Fruit fly (Drosophila melanogaster) whole organism, embryonic: ENCODE results near the gene unc-119.

Experiments
- ATbp ChIP-seq: fragments of 200-800 bp; sonication (Bioruptor generic); optimal IDR thresholded peaks from 2 replicates; lab custom pipeline; 2017; ENCODE audit warnings: missing biosample characterization, mild to moderate bottlenecking, missing genetic modification characterization, missing genetic modification reagents
- CG12299 ChIP-seq: fragments of 200-800 bp; sonication (Bioruptor generic); optimal IDR thresholded peaks from 2 replicates; lab custom pipeline; 2018; ENCODE audit warnings: missing biosample characterization, mild to moderate bottlenecking, missing genetic modification characterization
- CG13624 ChIP-seq: fragments of 200-800 bp; sonication (Bioruptor generic); optimal IDR thresholded peaks from 2 replicates; lab custom pipeline; 2016; ENCODE audit warnings: missing biosample characterization, missing genetic modification characterization
- CG14860 ChIP-seq: fragments of 200-800 bp; sonication (Bioruptor generic); IDR thresholded peaks from 3 replicates; pipeline ENCODE4 v1.3.6; 2022; ENCODE audit warnings: missing biosample characterization, missing genetic modification characterization; ENCODE audit not compliant: partially characterized antibody
- CG1647 ChIP-seq: fragments of 200-800 bp; sonication (Bioruptor generic); optimal IDR thresholded peaks from 3 replicates; lab custom pipeline; 2016; ENCODE audit warnings: missing biosample characterization, missing genetic modification characterization
- CG16779 ChIP-seq: fragments of 200-800 bp; sonication (Bioruptor generic); IDR thresholded peaks from 2 replicates; pipeline ENCODE4 v1.3.6; 2022; ENCODE audit warnings: missing biosample characterization, missing genetic modification characterization
- CG16815 ChIP-seq: fragments of 200-800 bp; sonication (Bioruptor generic); optimal IDR thresholded peaks from 3 replicates; lab custom pipeline; 2017; ENCODE audit warnings: missing biosample characterization, mild to moderate bottlenecking, missing genetic modification characterization
- CG17802 ChIP-seq: fragments of 200-800 bp; sonication (Bioruptor generic); optimal IDR thresholded peaks from 2 replicates; lab custom pipeline; 2018; ENCODE audit warnings: missing biosample characterization, mild to moderate bottlenecking, missing genetic modification characterization, moderate library complexity
- CG18476 ChIP-seq: fragments of 200-800 bp; sonication (Bioruptor generic); optimal IDR thresholded peaks from 2 replicates; lab custom pipeline; 2016; ENCODE audit warnings: missing biosample characterization, mild to moderate bottlenecking, missing genetic modification characterization
- CG33213 ChIP-seq: fragments of 200-800 bp; sonication (Bioruptor generic); optimal IDR thresholded peaks from 3 replicates; lab custom pipeline; 2016; ENCODE audit warnings: missing biosample characterization, missing genetic modification characterization
- CG34376 ChIP-seq: fragments of 200-800 bp; sonication (Bioruptor generic); optimal IDR thresholded peaks from 2 replicates; lab custom pipeline; 2018; ENCODE audit warnings: missing biosample characterization, mild to moderate bottlenecking, missing genetic modification characterization
- CG34422 ChIP-seq: fragments of 200-800 bp; sonication (Bioruptor generic); IDR thresholded peaks from 3 replicates; pipeline ENCODE4 v1.3.6; 2022; ENCODE audit warnings: missing biosample characterization, missing genetic modification characterization
- CG4360 ChIP-seq: fragments of 200-800 bp; sonication (Bioruptor generic); IDR thresholded peaks from 2 replicates; pipeline ENCODE4 v1.3.6; 2022; ENCODE audit warnings: missing biosample characterization, missing genetic modification characterization
- CG6689 ChIP-seq: fragments of 200-800 bp; sonication (Bioruptor generic); IDR thresholded peaks from 2 replicates; pipeline ENCODE4 v1.3.6; 2022; ENCODE audit warnings: missing biosample characterization, missing genetic modification characterization
- CG7357 ChIP-seq: fragments of 200-800 bp; sonication (Bioruptor generic); IDR thresholded peaks from 3 replicates; pipeline ENCODE4 v1.3.6; 2022; ENCODE audit warnings: missing biosample characterization, missing genetic modification characterization
- CG9727 ChIP-seq: fragments of 200-800 bp; sonication (Bioruptor generic); optimal IDR thresholded peaks from 3 replicates; lab custom pipeline; 2017; ENCODE audit warnings: missing biosample characterization, mild to moderate bottlenecking, missing genetic modification characterization
- CG9876 ChIP-seq: fragments of 200-800 bp; sonication (Bioruptor generic); optimal IDR thresholded peaks from 2 replicates; lab custom pipeline; 2016; ENCODE audit warnings: missing biosample characterization, missing genetic modification characterization
- Dbx ChIP-seq: fragments of 200-800 bp; sonication (Bioruptor generic); IDR thresholded peaks from 3 replicates; pipeline ENCODE4 v1.3.6; 2022; ENCODE audit warnings: missing biosample characterization, missing genetic modification characterization
- Eip74EF ChIP-seq, 2 experiments: fragments of 200-800 bp in 1 of 2; fragments of >200 bp in 1 of 2; sonication (Bioruptor generic) in 1 of 2; optimal IDR thresholded peaks; 2 replicates each; lab custom pipeline; 2017 to 2019; ENCODE audit warnings: missing biosample characterization in 2 of 2, missing genetic modification characterization in 2 of 2, mild to moderate bottlenecking in 1 of 2, moderate library complexity in 1 of 2
- Fer1 ChIP-seq: fragments of 200-800 bp; sonication (Bioruptor generic); optimal IDR thresholded peaks from 2 replicates; lab custom pipeline; 2017; ENCODE audit warnings: missing biosample characterization, mild to moderate bottlenecking, missing genetic modification characterization
- Fer2 ChIP-seq: fragments of 200-800 bp; sonication (Bioruptor generic); optimal IDR thresholded peaks from 2 replicates; lab custom pipeline; 2018; ENCODE audit warnings: missing biosample characterization, mild to moderate bottlenecking, missing genetic modification characterization, moderate library complexity
- H15 ChIP-seq: fragments of 200-800 bp; sonication (Bioruptor generic); IDR thresholded peaks from 3 replicates; pipeline ENCODE4 v1.3.6; 2022; ENCODE audit warnings: missing biosample characterization, missing genetic modification characterization
- H2.0 ChIP-seq: fragments of 200-800 bp; sonication (Bioruptor generic); IDR thresholded peaks from 2 replicates; pipeline ENCODE4 v1.3.6; 2022; ENCODE audit warnings: missing biosample characterization, missing genetic modification characterization
- Hey ChIP-seq: fragments of 200-800 bp; sonication (Bioruptor generic); optimal IDR thresholded peaks from 3 replicates; lab custom pipeline; 2018; ENCODE audit warnings: missing biosample characterization, mild to moderate bottlenecking, missing genetic modification characterization
- NFAT ChIP-seq: fragments of 200-800 bp; sonication (Bioruptor generic); IDR thresholded peaks from 2 replicates; pipeline ENCODE4 v1.3.6; 2022; ENCODE audit warnings: missing biosample characterization, missing genetic modification characterization
- Scr ChIP-seq: fragments of 200-800 bp; sonication (Bioruptor generic); IDR thresholded peaks from 2 replicates; pipeline ENCODE4 v1.3.6; 2022; ENCODE audit warnings: missing biosample characterization, missing genetic modification characterization; ENCODE audit not compliant: partially characterized antibody
- Stat92E ChIP-seq, 3 experiments: fragments of >200 bp in 2 of 3; fragments of 200-800 bp in 1 of 3; sonication (Bioruptor generic) in 1 of 3; optimal IDR thresholded peaks; 2 replicates each; lab custom pipeline; 2017 to 2019; ENCODE audit warnings: missing biosample characterization in 3 of 3, missing genetic modification characterization in 3 of 3, mild to moderate bottlenecking in 1 of 3, moderate library complexity in 1 of 3
- ap ChIP-seq: fragments of 200-800 bp; sonication (Bioruptor generic); IDR thresholded peaks from 2 replicates; pipeline ENCODE4 v1.3.6; 2022; ENCODE audit warnings: missing biosample characterization, missing genetic modification characterization
- bab2 ChIP-seq: fragments of 200-800 bp; sonication (Bioruptor generic); optimal IDR thresholded peaks from 2 replicates; lab custom pipeline; 2016; ENCODE audit warnings: missing biosample characterization, missing genetic modification characterization
- ci ChIP-seq: fragments of 200-800 bp; sonication (Bioruptor generic); IDR thresholded peaks from 3 replicates; pipeline ENCODE4 v1.3.6; 2022; ENCODE audit warnings: missing biosample characterization, missing genetic modification characterization
- emc ChIP-seq: fragments of 200-800 bp; sonication (Bioruptor generic); optimal IDR thresholded peaks from 2 replicates; lab custom pipeline; 2016; ENCODE audit warnings: missing biosample characterization, missing genetic modification characterization
- ewg ChIP-seq: fragments of 200-800 bp; sonication (Bioruptor generic); optimal IDR thresholded peaks from 3 replicates; lab custom pipeline; 2017; ENCODE audit warnings: mild to moderate bottlenecking, missing biosample characterization, missing genetic modification reagents, missing genetic modification characterization
- gsb ChIP-seq: fragments of 200-800 bp; sonication (Bioruptor generic); IDR thresholded peaks from 2 replicates; pipeline ENCODE4 v1.3.6; 2022; ENCODE audit warnings: missing biosample characterization, missing genetic modification characterization
- ind ChIP-seq: fragments of 200-800 bp; sonication (Bioruptor generic); optimal IDR thresholded peaks from 3 replicates; lab custom pipeline; 2016; ENCODE audit warnings: missing biosample characterization, missing genetic modification characterization
- inv ChIP-seq: fragments of 200-800 bp; sonication (Bioruptor generic); IDR thresholded peaks from 2 replicates; pipeline ENCODE4 v1.3.6; 2022; ENCODE audit warnings: missing biosample characterization, missing genetic modification characterization; ENCODE audit not compliant: partially characterized antibody
- jumu ChIP-seq: fragments of 200-800 bp; sonication (Bioruptor generic); optimal IDR thresholded peaks from 3 replicates; lab custom pipeline; 2016; ENCODE audit warnings: missing biosample characterization, missing genetic modification characterization
- lbe ChIP-seq: fragments of 200-800 bp; sonication (Bioruptor generic); optimal IDR thresholded peaks from 2 replicates; lab custom pipeline; 2016; ENCODE audit warnings: missing biosample characterization, mild to moderate bottlenecking, missing genetic modification characterization
- lov ChIP-seq, 2 experiments: fragments of 200-800 bp in 1 of 2; fragments of >200 bp in 1 of 2; sonication (Bioruptor generic) in 1 of 2; IDR thresholded peaks in 1 of 2; optimal IDR thresholded peaks in 1 of 2; 2 replicates in 1 of 2; 3 replicates in 1 of 2; pipeline versions ENCODE4 v1.3.6 to Lab custom; 2017 to 2022; ENCODE audit warnings: missing biosample characterization in 1 of 2, missing genetic modification characterization in 1 of 2
- mirr ChIP-seq: fragments of 200-800 bp; sonication (Bioruptor generic); optimal IDR thresholded peaks from 3 replicates; lab custom pipeline; 2018; ENCODE audit warnings: missing biosample characterization, mild to moderate bottlenecking, missing genetic modification characterization
- p53 ChIP-seq: fragments of 200-800 bp; sonication (Bioruptor generic); optimal IDR thresholded peaks from 2 replicates; lab custom pipeline; 2016; ENCODE audit warnings: missing biosample characterization, missing genetic modification characterization
- pan ChIP-seq, 4 experiments: fragments of >200 bp in 3 of 4; fragments of 200-800 bp in 1 of 4; sonication (Bioruptor generic) in 1 of 4; optimal IDR thresholded peaks in 3 of 4; IDR thresholded peaks in 1 of 4; 2 replicates each; pipeline versions ENCODE4 v1.3.6 to Lab custom; 2017 to 2022; ENCODE audit warnings: missing biosample characterization in 2 of 4, missing genetic modification characterization in 2 of 4, mixed read lengths in 1 of 4
- sd ChIP-seq: fragments of 200-800 bp; sonication (Bioruptor generic); optimal IDR thresholded peaks from 3 replicates; lab custom pipeline; 2018; ENCODE audit warnings: missing biosample characterization, mild to moderate bottlenecking, missing genetic modification characterization, moderate library complexity
- so ChIP-seq: fragments of 200-800 bp; sonication (Bioruptor generic); IDR thresholded peaks from 3 replicates; pipeline ENCODE4 v1.3.6; 2022; ENCODE audit warnings: missing biosample characterization, missing genetic modification characterization
- tup ChIP-seq: fragments of 200-800 bp; sonication (Bioruptor generic); optimal IDR thresholded peaks from 2 replicates; lab custom pipeline; 2016; ENCODE audit warnings: missing biosample characterization, mild to moderate bottlenecking, missing genetic modification characterization, moderate library complexity
- usp ChIP-seq: fragments of >200 bp; optimal IDR thresholded peaks from 2 replicates; lab custom pipeline; 2017; ENCODE audit warnings: missing biosample characterization, missing genetic modification characterization
- vvl ChIP-seq: fragments of 200-800 bp; sonication (Bioruptor generic); IDR thresholded peaks from 2 replicates; pipeline ENCODE4 v1.3.6; 2022; ENCODE audit warnings: missing biosample characterization, missing genetic modification characterization
- zen ChIP-seq: fragments of 200-800 bp; sonication (Bioruptor generic); optimal IDR thresholded peaks from 3 replicates; lab custom pipeline; 2018; ENCODE audit warnings: missing biosample characterization, mild to moderate bottlenecking, missing genetic modification characterization, moderate library complexity

The unc-119 gene

DNA sequence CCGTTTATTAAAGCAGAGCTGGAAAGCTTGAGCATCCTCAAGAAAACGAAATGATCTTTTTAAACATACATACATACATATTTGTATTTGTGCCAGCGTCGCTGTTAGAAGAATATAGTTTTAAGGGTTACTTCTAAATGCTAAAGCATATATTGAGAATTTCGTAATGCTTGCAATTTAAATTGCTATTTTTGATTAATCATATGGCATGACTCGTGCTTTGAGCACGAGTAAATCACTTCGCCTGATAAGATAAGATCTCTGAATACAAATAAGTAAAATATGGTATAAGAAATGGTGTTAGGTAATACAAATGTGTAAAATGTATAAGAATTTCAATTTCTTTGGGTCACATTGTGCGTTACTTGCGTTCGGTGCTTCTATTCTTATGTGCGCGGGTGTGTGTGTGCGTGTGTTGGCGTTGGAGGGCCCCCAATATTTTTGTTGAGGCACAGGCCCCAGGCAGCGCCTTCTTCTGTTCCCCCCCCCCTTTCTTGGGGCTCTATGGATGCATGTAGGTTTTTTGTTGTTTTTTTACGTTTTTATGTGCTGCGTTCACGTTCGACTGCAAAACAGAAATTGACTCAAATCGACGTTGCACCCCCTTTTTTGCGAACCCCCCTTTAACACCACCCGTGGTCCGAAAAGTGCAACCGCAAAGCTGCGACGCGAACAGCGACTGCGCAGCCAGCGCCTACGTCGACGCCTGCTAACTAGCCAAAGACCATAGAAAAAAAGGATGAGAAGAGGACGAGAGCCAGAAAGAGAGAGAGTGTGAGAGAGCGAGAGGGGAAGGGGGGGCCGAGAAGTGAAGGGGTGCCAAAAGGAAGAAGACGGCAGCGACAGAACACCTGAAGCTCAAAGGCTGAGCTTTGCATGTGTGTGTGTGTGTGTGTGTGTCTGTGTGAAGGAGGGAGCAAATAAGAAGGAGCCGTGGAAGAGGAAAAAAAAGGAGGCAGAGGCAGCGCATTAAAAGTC is 10.5 kb upstream of the unc-119 start:
- TF ChIP-seq Fer1 (GFP tag; lab: Kevin White, UChicago) (peak; percentile 18), Hey (tag; lab: Kevin White, UChicago) (no peak), CG6689 (GFP tag; lab: Robert Waterston, UW) (0 out of 2 replicates have a peak, but pooled peaks have one; percentile 20), Fer2 (tag; lab: Kevin White, UChicago) (no peak), jumu (GFP tag; lab: Kevin White, UChicago) (no peak), mirr (GFP tag; lab: Kevin White, UChicago) (no peak), emc (GFP tag; lab: Kevin White, UChicago) (no peak), CG33213 (GFP tag; lab: Kevin White, UChicago) (no peak), CG13624 (GFP tag; lab: Kevin White, UChicago) (peak; percentile 18), Stat92E (GFP tag; optimal IDR thresholded peaks at IDR 0.05; lab: Kevin White, UChicago) (no peak), Dbx (GFP tag; lab: Robert Waterston, UW) (no peak), gsb (GFP tag; lab: Robert Waterston, UW) (no peak), CG34422 (GFP tag; lab: Robert Waterston, UW) (0 out of 3 replicates have a peak, but pooled peaks have one; percentile 43), H2.0 (GFP tag; lab: Robert Waterston, UW) (no peak), so (GFP tag; lab: Robert Waterston, UW) (no peak), p53 (GFP tag; lab: Kevin White, UChicago) (no peak), ap (GFP tag; lab: Robert Waterston, UW) (no peak), Scr (GFP tag; lab: Robert Waterston, UW) (no peak), sd (tag; lab: Kevin White, UChicago) (no peak), CG17802 (tag; lab: Kevin White, UChicago) (no peak), CG9727 (GFP tag; lab: Kevin White, UChicago) (peak; percentile 74), lbe (GFP tag; lab: Kevin White, UChicago) (no peak), ci (GFP tag; lab: Robert Waterston, UW) (peak; percentile 80), ind (GFP tag; lab: Kevin White, UChicago) (peak; percentile 28), CG16815 (peak; percentile 67), NFAT (0 out of 2 replicates have a peak, but pooled peaks have one; percentile 7), ATbp (peak; percentile 41), CG1647 (GFP tag; lab: Kevin White, UChicago) (no peak), inv (no peak), zen (tag; lab: Kevin White, UChicago) (no peak), pan (optimal IDR thresholded peaks at IDR 0.05; lab: Kevin White, UChicago) (no peak), pan (GFP tag; optimal IDR thresholded peaks at IDR 0.05 in 1 of 2, IDR thresholded peaks at IDR 0.05 in 1 of 2) (peak in 1 of 2 experiments; percentile 73), CG34376 (GFP tag; lab: Kevin White, UChicago) (no peak), CG12299 (tag; lab: Kevin White, UChicago) (no peak), CG14860 (no peak), lov (optimal IDR thresholded peaks at IDR 0.05; lab: Kevin White, UChicago) (no peak), lov (GFP tag; IDR thresholded peaks at IDR 0.05; lab: Robert Waterston, UW) (peak; percentile 37; the same call in 1 of the 3 replicates), CG7357 (GFP tag; lab: Robert Waterston, UW) (no peak), vvl (GFP tag; lab: Robert Waterston, UW) (peak; percentile 61), H15 (GFP tag; lab: Robert Waterston, UW) (peak; percentile 36; the same call in 1 of the 3 replicates), tup (GFP tag; lab: Kevin White, UChicago) (no peak), ewg (peak; percentile 19), CG18476 (GFP tag; lab: Kevin White, UChicago) (peak; percentile 17), usp (no peak), bab2 (GFP tag; lab: Kevin White, UChicago) (no peak), CG4360 (GFP tag; lab: Robert Waterston, UW) (peak; percentile 39; the same call in 1 of the 2 replicates), CG9876 (GFP tag; lab: Kevin White, UChicago) (no peak), Eip74EF (GFP tag; optimal IDR thresholded peaks at IDR 0.05; lab: Kevin White, UChicago) (peak in 1 of 2 experiments; percentile 59), CG16779 (GFP tag; lab: Robert Waterston, UW) (no peak)
